Worm (Caenorhabditis elegans): Measurements from ENCODE around the gene rmif-2.
A peak's percentile ranks its signal among the peaks of the same experiment; 100 is the strongest.

DNA sequence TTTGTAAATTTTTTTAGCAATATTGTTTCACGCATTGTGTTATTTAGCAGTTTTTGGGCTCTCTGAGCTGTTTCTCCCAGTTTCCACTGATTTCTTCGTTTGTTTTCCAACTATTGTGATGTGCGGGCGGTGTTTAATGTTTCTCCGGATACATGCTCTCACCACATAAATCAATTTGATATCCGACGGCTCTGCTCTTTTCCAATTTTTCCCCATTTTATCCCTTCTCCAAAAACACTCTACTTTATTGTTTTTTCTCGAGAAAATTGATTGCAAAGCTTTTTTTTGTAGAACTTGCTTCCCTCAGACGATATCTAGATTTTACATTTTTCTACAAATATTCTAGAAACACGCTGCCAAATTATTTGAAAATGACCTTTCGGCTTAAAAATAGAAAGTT lies 33.1 kb downstream of the rmif-2 start:
- no peak for TF ChIP-seq lir-3 (tag; optimal IDR thresholded peaks at IDR 0.05; ENCODE audit: poor library complexity)
- no peak for TF ChIP-seq zip-4 (GFP tag; optimal IDR thresholded peaks at IDR 0.05)
- no peak for TF ChIP-seq nhr-76 (tag; optimal IDR thresholded peaks at IDR 0.05)
- TF ChIP-seq nhr-77 (tag; optimal IDR thresholded peaks at IDR 0.05) = no peak
- TF ChIP-seq efl-1 (optimal IDR thresholded peaks at IDR 0.05) = no peak
- peak in 1 of 2 experiments; percentile 54 for TF ChIP-seq efl-1 (GFP tag; optimal IDR thresholded peaks at IDR 0.05 in 1 of 2)
- no peak for TF ChIP-seq aly-2 (tag; optimal IDR thresholded peaks at IDR 0.05)
- TF ChIP-seq nhr-11 (tag; optimal IDR thresholded peaks at IDR 0.05) = no peak
- no peak for TF ChIP-seq skn-1 (tag; optimal IDR thresholded peaks at IDR 0.05)
- TF ChIP-seq unc-30 (tag; optimal IDR thresholded peaks at IDR 0.05) = no peak
- no peak for TF ChIP-seq zag-1 (tag; optimal IDR thresholded peaks at IDR 0.05)
- no peak for TF ChIP-seq ces-1 (GFP tag; optimal IDR thresholded peaks at IDR 0.05)
